Worm (Caenorhabditis elegans): Measurements from ENCODE around the gene cutl-18.

ce11 chrV:11299406-11299805 lies 17.3 kb downstream of the cutl-18 start:
- TF ChIP-seq lin-15B (tag; optimal IDR thresholded peaks at IDR 0.05) (no peak), elt-3 (tag; optimal IDR thresholded peaks at IDR 0.05) (no peak)
